Worm (Caenorhabditis elegans) whole organism, L3 larva: Measurements from ENCODE around the gene F20A1.2.

Experiments used
- ceh-16 ChIP-seq: sonication (generic microtip); optimal IDR thresholded peaks from 2 replicates; lab custom pipeline; 2017; ENCODE audit warnings: missing biosample characterization, missing genetic modification characterization
- elt-1 ChIP-seq: fragments of 150-350 bp; optimal IDR thresholded peaks from 2 replicates; lab custom pipeline; 2014; ENCODE audit warnings: missing biosample characterization, missing genetic modification characterization
- elt-2 ChIP-seq: sonication (generic microtip); optimal IDR thresholded peaks from 2 replicates; lab custom pipeline; 2016; ENCODE audit warnings: missing genetic modification reagents, mild to moderate bottlenecking, missing genetic modification characterization, missing compliant biosample characterization
- elt-3 ChIP-seq, 3 experiments: fragments of 150-350 bp in 1 of 3; sonication (generic microtip) in 2 of 3; optimal IDR thresholded peaks; 2 replicates in 2 of 3; 4 replicates in 1 of 3; lab custom pipeline; 2014 to 2017; ENCODE audit warnings: missing biosample characterization in 3 of 3, missing genetic modification characterization in 3 of 3
- eor-1 ChIP-seq, 2 experiments: fragments of 150-350 bp; optimal IDR thresholded peaks; 2 replicates each; lab custom pipeline; 2014 to 2018; ENCODE audit warnings: missing biosample characterization in 2 of 2, missing genetic modification characterization in 2 of 2
- hmg-11 ChIP-seq: sonication (generic microtip); optimal IDR thresholded peaks from 2 replicates; lab custom pipeline; 2016; ENCODE audit warnings: missing genetic modification characterization, missing compliant biosample characterization
- nhr-11 ChIP-seq: fragments of 150-350 bp; optimal IDR thresholded peaks from 2 replicates; lab custom pipeline; 2014; ENCODE audit warnings: missing biosample characterization, missing genetic modification characterization
- nhr-12 ChIP-seq: fragments of 150-350 bp; optimal IDR thresholded peaks from 2 replicates; lab custom pipeline; 2014; ENCODE audit warnings: missing biosample characterization, missing genetic modification characterization
- nhr-28 ChIP-seq: fragments of 150-350 bp; optimal IDR thresholded peaks from 2 replicates; lab custom pipeline; 2014; ENCODE audit warnings: missing biosample characterization, missing genetic modification characterization
- sea-2 ChIP-seq: fragments of 150-350 bp; sonication (generic microtip); optimal IDR thresholded peaks from 4 replicates; lab custom pipeline; 2014; ENCODE audit warnings: missing biosample characterization, missing genetic modification reagents, missing genetic modification characterization
- skn-1 ChIP-seq: fragments of 150-350 bp; optimal IDR thresholded peaks from 2 replicates; lab custom pipeline; 2014; ENCODE audit warnings: missing biosample characterization, missing genetic modification characterization
- unc-62 ChIP-seq: fragments of 150-350 bp; sonication (generic microtip); optimal IDR thresholded peaks from 4 replicates; lab custom pipeline; 2014; ENCODE audit warnings: missing biosample characterization, missing genetic modification reagents, missing genetic modification characterization
- ztf-11 ChIP-seq: fragments of 150-350 bp; optimal IDR thresholded peaks from 2 replicates; lab custom pipeline; 2014; ENCODE audit warnings: missing biosample characterization, missing genetic modification characterization

- TF ChIP-seq eor-1 (tag; optimal IDR thresholded peaks at IDR 0.05; lab: Kevin White, UChicago), result no peak
- TF ChIP-seq ztf-11 (tag; lab: Kevin White, UChicago), result no peak
- no peak for TF ChIP-seq unc-62 (GFP tag; lab: Kevin White, UChicago)
- TF ChIP-seq nhr-12 (tag; lab: Kevin White, UChicago), result no peak
- TF ChIP-seq nhr-28, result no peak
- TF ChIP-seq elt-3 (tag; optimal IDR thresholded peaks at IDR 0.05; lab: Kevin White, UChicago), result no peak
- TF ChIP-seq sea-2 (GFP tag; lab: Kevin White, UChicago), result no peak
- TF ChIP-seq elt-2, result no peak
- no peak for TF ChIP-seq nhr-11 (tag; lab: Kevin White, UChicago)
- TF ChIP-seq hmg-11 (tag; lab: Kevin White, UChicago), result no peak
- TF ChIP-seq ceh-16 (tag; lab: Kevin White, UChicago), result no peak
- TF ChIP-seq skn-1 (tag; lab: Kevin White, UChicago), result no peak
- no peak for TF ChIP-seq elt-1
Measured at ce11 chrV:7046005-7046404, at the start of gene F20A1.2.
